Worm (Caenorhabditis elegans): ENCODE measurements around the gene dao-3.

dao-3 gene

ce11 chrX:8086725-8087641 lies 633 bp upstream of the dao-3 start:
- no peak for TF ChIP-seq dao-5 (tag; optimal IDR thresholded peaks at IDR 0.05)
- TF ChIP-seq him-1 (tag; optimal IDR thresholded peaks at IDR 0.05): no peak
- no peak for TF ChIP-seq W03F9.2 (tag; optimal IDR thresholded peaks at IDR 0.05)

- TF ChIP-seq him-1 (tag; optimal IDR thresholded peaks at IDR 0.05) (no peak), W03F9.2 (tag; optimal IDR thresholded peaks at IDR 0.05) (no peak), dao-5 (tag; optimal IDR thresholded peaks at IDR 0.05) (no peak)
Measured at ce11 chrX:8084669-8085068, 1.7 kb downstream of the dao-3 start.

- TF ChIP-seq him-1 (tag; optimal IDR thresholded peaks at IDR 0.05) (no peak), W03F9.2 (tag; optimal IDR thresholded peaks at IDR 0.05) (no peak), dao-5 (tag; optimal IDR thresholded peaks at IDR 0.05) (no peak)
Measured at ce11 chrX:8083919-8084318, 2.4 kb downstream of the dao-3 start, which contains the start of gene K07E3.4. Gene K07E3.4, minus strand, starts transcription at chrX:8084018.

ce11 chrX:8083330-8083729 lies 3.0 kb downstream of the dao-3 start:
- TF ChIP-seq dao-5 (tag; optimal IDR thresholded peaks at IDR 0.05): no peak
- TF ChIP-seq him-1 (tag; optimal IDR thresholded peaks at IDR 0.05): no peak
- no peak for TF ChIP-seq W03F9.2 (tag; optimal IDR thresholded peaks at IDR 0.05)

ce11 chrX:8082703-8083102 lies 3.6 kb downstream of the dao-3 start:
- TF ChIP-seq him-1 (tag; optimal IDR thresholded peaks at IDR 0.05): no peak
- TF ChIP-seq W03F9.2 (tag; optimal IDR thresholded peaks at IDR 0.05): no peak
- no peak for TF ChIP-seq dao-5 (tag; optimal IDR thresholded peaks at IDR 0.05)

ce11 chrX:8078899-8079298 lies 7.5 kb downstream of the dao-3 start:
- TF ChIP-seq W03F9.2 (tag; optimal IDR thresholded peaks at IDR 0.05) (no peak), dao-5 (tag; optimal IDR thresholded peaks at IDR 0.05) (no peak), him-1 (tag; optimal IDR thresholded peaks at IDR 0.05) (no peak)

ce11 chrX:8078374-8078773 lies 8.0 kb downstream of the dao-3 start:
- TF ChIP-seq W03F9.2 (tag; optimal IDR thresholded peaks at IDR 0.05): no peak
- TF ChIP-seq dao-5 (tag; optimal IDR thresholded peaks at IDR 0.05): no peak
- TF ChIP-seq him-1 (tag; optimal IDR thresholded peaks at IDR 0.05): no peak

- TF ChIP-seq him-1 (tag; optimal IDR thresholded peaks at IDR 0.05) (no peak), W03F9.2 (tag; optimal IDR thresholded peaks at IDR 0.05) (no peak), dao-5 (tag; optimal IDR thresholded peaks at IDR 0.05) (no peak)
Measured at ce11 chrX:8077748-8078147, 8.6 kb downstream of the dao-3 start, which contains the start of gene C46F2.1. Gene C46F2.1, plus strand, starts transcription at chrX:8078048.

- TF ChIP-seq him-1 (tag; optimal IDR thresholded peaks at IDR 0.05): no peak
Measured at ce11 chrX:8074527-8074926, 11.8 kb downstream of the dao-3 start.

ce11 chrX:8069293-8069692 lies 17.1 kb downstream of the dao-3 start, which contains the start of gene C18A11.1:
Gene C18A11.1, plus strand, starts transcription at chrX:8069328.
- peak; percentile 53 for TF ChIP-seq W03F9.2 (tag; optimal IDR thresholded peaks at IDR 0.05)
- TF ChIP-seq dao-5 (tag; optimal IDR thresholded peaks at IDR 0.05): no peak
- no peak for TF ChIP-seq him-1 (tag; optimal IDR thresholded peaks at IDR 0.05)

- TF ChIP-seq W03F9.2 (tag; optimal IDR thresholded peaks at IDR 0.05) (no peak), dao-5 (tag; optimal IDR thresholded peaks at IDR 0.05) (no peak), him-1 (tag; optimal IDR thresholded peaks at IDR 0.05) (no peak)
Measured at ce11 chrX:8067268-8067667, 19.1 kb downstream of the dao-3 start, which contains the start of gene C18A11.2. Gene C18A11.2, plus strand, starts transcription at chrX:8067568.

ce11 chrX:8060823-8061222 lies 25.5 kb downstream of the dao-3 start, which contains the start of gene C18A11.3:
Gene C18A11.3, plus strand, starts transcription at chrX:8061123.
- no peak for TF ChIP-seq W03F9.2 (tag; optimal IDR thresholded peaks at IDR 0.05)
- TF ChIP-seq dao-5 (tag; optimal IDR thresholded peaks at IDR 0.05): no peak
- TF ChIP-seq him-1 (tag; optimal IDR thresholded peaks at IDR 0.05): no peak

ce11 chrX:8059999-8060398 lies 26.4 kb downstream of the dao-3 start:
- TF ChIP-seq W03F9.2 (tag; optimal IDR thresholded peaks at IDR 0.05): no peak
- no peak for TF ChIP-seq him-1 (tag; optimal IDR thresholded peaks at IDR 0.05)
- TF ChIP-seq dao-5 (tag; optimal IDR thresholded peaks at IDR 0.05): no peak

- no peak for TF ChIP-seq W03F9.2 (tag; optimal IDR thresholded peaks at IDR 0.05)
- no peak for TF ChIP-seq dao-5 (tag; optimal IDR thresholded peaks at IDR 0.05)
Measured at ce11 chrX:8057791-8058270, 28.5 kb downstream of the dao-3 start, which contains the start of gene dim-1. Gene dim-1, minus strand, starts transcription at chrX:8058220.

Data from whole organism, L4/young adult.